Worm (Caenorhabditis elegans): ENCODE results near the gene srt-31.

srt-31 gene

ce11 chrV:472589-472988 is at the start of gene srt-31:
srt-31 (plus strand) TSS chrV:472889.
- TF ChIP-seq F49E8.2 (tag; optimal IDR thresholded peaks at IDR 0.05; ENCODE audit: borderline replicate concordance): no peak
- no peak for TF ChIP-seq F37D6.2 (tag; optimal IDR thresholded peaks at IDR 0.05)
- TF ChIP-seq arid-1 (GFP tag; conservative IDR thresholded peaks at IDR 0.05): no peak
- no peak for TF ChIP-seq lin-13 (GFP tag; optimal IDR thresholded peaks at IDR 0.05)
- no peak for TF ChIP-seq D1046.2 (GFP tag; IDR thresholded peaks at IDR 0.05)
- no peak for TF ChIP-seq unc-62 (GFP tag; optimal IDR thresholded peaks at IDR 0.05 in 1 of 2)
- no peak for TF ChIP-seq unc-62 (tag; optimal IDR thresholded peaks at IDR 0.05)
- no peak for TF ChIP-seq vab-7 (GFP tag; IDR thresholded peaks at IDR 0.05)
- no peak for TF ChIP-seq nhr-102 (tag; optimal IDR thresholded peaks at IDR 0.05)
- no peak for TF ChIP-seq skn-1 (tag; optimal IDR thresholded peaks at IDR 0.05)
- no peak for TF ChIP-seq ces-1 (GFP tag; optimal IDR thresholded peaks at IDR 0.05)
- no peak for TF ChIP-seq dpl-1 (GFP tag; optimal IDR thresholded peaks at IDR 0.05)
- TF ChIP-seq hlh-30 (tag; optimal IDR thresholded peaks at IDR 0.05; ENCODE audit: insufficient read depth): no peak
- no peak for TF ChIP-seq mep-1 (tag; optimal IDR thresholded peaks at IDR 0.05)
- TF ChIP-seq Y5F2A.4 (GFP tag; optimal IDR thresholded peaks at IDR 0.05): no peak
- TF ChIP-seq ctbp-1 (GFP tag; IDR thresholded peaks at IDR 0.05): no peak
- TF ChIP-seq nhr-41 (GFP tag; IDR thresholded peaks at IDR 0.05): no peak
- TF ChIP-seq daf-8 (GFP tag; IDR thresholded peaks at IDR 0.05): no peak
- no peak for TF ChIP-seq dve-1 (tag; optimal IDR thresholded peaks at IDR 0.05; ENCODE audit: insufficient read depth)
- no peak for TF ChIP-seq php-3 (GFP tag; IDR thresholded peaks at IDR 0.05)

- TF ChIP-seq egl-43 (GFP tag; IDR thresholded peaks at IDR 0.05): no peak
Observed at ce11 chrV:424140-424539, 48.5 kb upstream of the srt-31 start, which contains the start of gene B0554.5. B0554.5 (plus strand) TSS chrV:424440.

ce11 chrV:428844-429243 is 43.8 kb upstream of the srt-31 start, which contains the start of gene B0554.4:
B0554.4 (plus strand) TSS chrV:429144.
- peak in 1 of 2 experiments; percentile 75 for TF ChIP-seq unc-62 (GFP tag; optimal IDR thresholded peaks at IDR 0.05 in 1 of 2)
- TF ChIP-seq unc-62 (tag; optimal IDR thresholded peaks at IDR 0.05): no peak
- TF ChIP-seq lin-29 (GFP tag; IDR thresholded peaks at IDR 0.05): no peak
- TF ChIP-seq cey-2 (tag; optimal IDR thresholded peaks at IDR 0.05; ENCODE audit: borderline replicate concordance, insufficient read depth): no peak

ce11 chrV:432991-433390 is 39.7 kb upstream of the srt-31 start:
- TF ChIP-seq unc-62 (GFP tag; optimal IDR thresholded peaks at IDR 0.05 in 1 of 2): peak in 1 of 2 experiments; percentile 94
- no peak for TF ChIP-seq unc-62 (tag; optimal IDR thresholded peaks at IDR 0.05)
- no peak for TF ChIP-seq duxl-1 (tag; optimal IDR thresholded peaks at IDR 0.05; ENCODE audit: poor library complexity)

ce11 chrV:433898-434297 is 38.8 kb upstream of the srt-31 start, which contains the start of gene B0554.2:
B0554.2 (plus strand) TSS chrV:434198.
- TF ChIP-seq ceh-20 (GFP tag; IDR thresholded peaks at IDR 0.05) (no peak), attf-4 (tag; optimal IDR thresholded peaks at IDR 0.05) (no peak), F37D6.2 (tag; optimal IDR thresholded peaks at IDR 0.05) (no peak), Y105C5A.15 (GFP tag; IDR thresholded peaks at IDR 0.05) (no peak), duxl-1 (tag; optimal IDR thresholded peaks at IDR 0.05; ENCODE audit: poor library complexity) (no peak), aly-2 (tag; optimal IDR thresholded peaks at IDR 0.05) (no peak), ces-1 (GFP tag; optimal IDR thresholded peaks at IDR 0.05) (no peak), F26F4.8 (GFP tag; conservative IDR thresholded peaks at IDR 0.05) (no peak)

- TF ChIP-seq mep-1 (tag; optimal IDR thresholded peaks at IDR 0.05) (no peak), ZK546.5 (tag; optimal IDR thresholded peaks at IDR 0.05) (no peak), nhr-102 (tag; optimal IDR thresholded peaks at IDR 0.05) (no peak), F44E2.7 (GFP tag; IDR thresholded peaks at IDR 0.05) (no peak), D1046.2 (GFP tag; IDR thresholded peaks at IDR 0.05) (no peak), unc-62 (GFP tag; optimal IDR thresholded peaks at IDR 0.05 in 1 of 2) (no peak), unc-62 (tag; optimal IDR thresholded peaks at IDR 0.05) (no peak), unc-39 (tag; optimal IDR thresholded peaks at IDR 0.05) (no peak), nhr-237 (tag; optimal IDR thresholded peaks at IDR 0.05) (no peak), mdt-29 (GFP tag; IDR thresholded peaks at IDR 0.05) (no peak), arid-1 (GFP tag; conservative IDR thresholded peaks at IDR 0.05) (no peak), T26A8.4 (GFP tag; IDR thresholded peaks at IDR 0.05) (no peak), ama-1 (optimal IDR thresholded peaks at IDR 0.05) (no peak), saeg-2 (GFP tag; IDR thresholded peaks at IDR 0.05) (no peak), ztf-7 (tag; optimal IDR thresholded peaks at IDR 0.05) (no peak), ceh-44 (GFP tag; IDR thresholded peaks at IDR 0.05) (no peak), ceh-28 (tag; optimal IDR thresholded peaks at IDR 0.05) (no peak), spr-1 (tag; optimal IDR thresholded peaks at IDR 0.05) (no peak), nhr-48 (tag; optimal IDR thresholded peaks at IDR 0.05) (no peak), egl-43 (GFP tag; IDR thresholded peaks at IDR 0.05) (no peak)
Observed at ce11 chrV:438094-438493, 34.6 kb upstream of the srt-31 start, which contains the start of gene B0554.1. B0554.1 (plus strand) TSS chrV:438394.
